Fruit fly (Drosophila melanogaster) whole organism, embryonic: Measurements from ENCODE around the gene CG6126.

ENCODE experiments used
- ATbp ChIP-seq: fragments of 200-800 bp; sonication (Bioruptor generic); optimal IDR thresholded peaks from 2 replicates; lab custom pipeline; 2017; ENCODE audit warnings: missing biosample characterization, mild to moderate bottlenecking, missing genetic modification characterization, missing genetic modification reagents
- C15 ChIP-seq: fragments of 200-800 bp; sonication (Bioruptor generic); IDR thresholded peaks from 3 replicates; pipeline ENCODE4 v1.3.6; 2022; ENCODE audit warnings: missing biosample characterization, missing genetic modification characterization
- CG10959 ChIP-seq: fragments of 200-800 bp; sonication (Bioruptor generic); IDR thresholded peaks from 2 replicates; pipeline ENCODE4 v1.3.6; 2022; ENCODE audit warnings: missing biosample characterization, missing genetic modification characterization
- CG10979 ChIP-seq: fragments of 200-800 bp; sonication (Bioruptor generic); optimal IDR thresholded peaks from 2 replicates; lab custom pipeline; 2018; ENCODE audit warnings: missing biosample characterization, mild to moderate bottlenecking, missing genetic modification characterization, moderate library complexity
- CG12236 ChIP-seq: fragments of 200-800 bp; sonication (Bioruptor generic); optimal IDR thresholded peaks from 2 replicates; lab custom pipeline; 2016; ENCODE audit warnings: missing biosample characterization, missing genetic modification characterization
- CG12659 ChIP-seq: fragments of 200-800 bp; sonication (Bioruptor generic); optimal IDR thresholded peaks from 3 replicates; lab custom pipeline; 2017; ENCODE audit warnings: mild to moderate bottlenecking, missing biosample characterization, missing genetic modification reagents, missing genetic modification characterization
- CG12942 ChIP-seq: fragments of 200-800 bp; sonication (Bioruptor generic); optimal IDR thresholded peaks from 3 replicates; lab custom pipeline; 2016; ENCODE audit warnings: missing biosample characterization, missing genetic modification characterization
- CG13287 ChIP-seq: fragments of 200-800 bp; sonication (Bioruptor generic); IDR thresholded peaks from 2 replicates; pipeline ENCODE4 v1.3.6; 2022; ENCODE audit warnings: missing biosample characterization, missing genetic modification characterization; ENCODE audit not compliant: partially characterized antibody
- CG14014 ChIP-seq: fragments of 200-800 bp; sonication (Bioruptor generic); IDR thresholded peaks from 2 replicates; pipeline ENCODE4 v1.3.6; 2022; ENCODE audit warnings: missing biosample characterization, missing genetic modification characterization
- CG15479 ChIP-seq: fragments of 200-800 bp; sonication (Bioruptor generic); optimal IDR thresholded peaks from 3 replicates; lab custom pipeline; 2019; ENCODE audit warnings: missing biosample characterization, mild to moderate bottlenecking, missing genetic modification characterization, moderate library complexity
- CG16813 ChIP-seq: fragments of 200-800 bp; sonication (Bioruptor generic); IDR thresholded peaks from 3 replicates; pipeline ENCODE4 v1.3.6; 2022; ENCODE audit warnings: missing biosample characterization, missing genetic modification characterization; ENCODE audit not compliant: partially characterized antibody
- CG17612 ChIP-seq: fragments of 200-800 bp; sonication (Bioruptor generic); IDR thresholded peaks from 2 replicates; pipeline ENCODE4 v1.3.6; 2022; ENCODE audit warnings: missing biosample characterization, missing genetic modification characterization
- CG18262 ChIP-seq: fragments of 200-800 bp; optimal IDR thresholded peaks from 3 replicates; lab custom pipeline; 2019; ENCODE audit warnings: missing biosample characterization, mild to moderate bottlenecking, missing genetic modification characterization, moderate library complexity
- CG18599 ChIP-seq: fragments of 200-800 bp; sonication (Bioruptor generic); optimal IDR thresholded peaks from 3 replicates; lab custom pipeline; 2017; ENCODE audit warnings: missing biosample characterization, missing genetic modification characterization, mild to moderate bottlenecking, moderate library complexity, missing genetic modification reagents
- CG30403 ChIP-seq: fragments of 200-800 bp; sonication (Bioruptor generic); optimal IDR thresholded peaks from 3 replicates; lab custom pipeline; 2016; ENCODE audit warnings: missing biosample characterization, missing genetic modification characterization
- CG32772 ChIP-seq: fragments of 200-800 bp; sonication (Bioruptor generic); IDR thresholded peaks from 2 replicates; pipeline ENCODE4 v1.3.6; 2022; ENCODE audit warnings: missing biosample characterization, missing genetic modification characterization
- CG4282 ChIP-seq: fragments of 200-800 bp; sonication (Bioruptor generic); optimal IDR thresholded peaks from 2 replicates; lab custom pipeline; 2016; ENCODE audit warnings: missing biosample characterization, missing genetic modification characterization
- CG5245 ChIP-seq: fragments of 200-800 bp; sonication (Bioruptor generic); optimal IDR thresholded peaks from 3 replicates; lab custom pipeline; 2016; ENCODE audit warnings: missing biosample characterization, missing genetic modification characterization
- CG5953 ChIP-seq: fragments of 200-800 bp; sonication (Bioruptor generic); IDR thresholded peaks from 2 replicates; pipeline ENCODE4 v1.3.6; 2022; ENCODE audit warnings: missing biosample characterization, missing genetic modification characterization
- CG7745 ChIP-seq: fragments of 200-800 bp; sonication (Bioruptor generic); optimal IDR thresholded peaks from 2 replicates; lab custom pipeline; 2018; ENCODE audit warnings: missing biosample characterization, mild to moderate bottlenecking, missing genetic modification characterization, moderate library complexity
- CG8924 ChIP-seq: fragments of 200-800 bp; optimal IDR thresholded peaks from 3 replicates; lab custom pipeline; 2019; ENCODE audit warnings: missing biosample characterization, mild to moderate bottlenecking, missing genetic modification characterization, moderate library complexity
- CG8944 ChIP-seq: fragments of 200-800 bp; sonication (Bioruptor generic); optimal IDR thresholded peaks from 3 replicates; lab custom pipeline; 2016; ENCODE audit warnings: missing biosample characterization, missing genetic modification characterization
- CkIIα-i1 ChIP-seq: fragments of 200-800 bp; sonication (Bioruptor generic); IDR thresholded peaks from 2 replicates; pipeline ENCODE4 v1.3.6; 2022; ENCODE audit warnings: missing biosample characterization, missing genetic modification characterization
- HLH4C ChIP-seq: fragments of 200-800 bp; sonication (Bioruptor generic); IDR thresholded peaks from 3 replicates; pipeline ENCODE4 v1.3.6; 2022; ENCODE audit warnings: missing biosample characterization, missing genetic modification characterization; ENCODE audit not compliant: partially characterized antibody
- Hr3 ChIP-seq: fragments of 200-800 bp; sonication (Bioruptor generic); optimal IDR thresholded peaks from 3 replicates; lab custom pipeline; 2016; ENCODE audit warnings: missing biosample characterization, missing genetic modification characterization
- Hr39 ChIP-seq: fragments of >200 bp; optimal IDR thresholded peaks from 2 replicates; lab custom pipeline; 2017
- Mad ChIP-seq: fragments of 200-800 bp; sonication (Bioruptor generic); optimal IDR thresholded peaks from 2 replicates; lab custom pipeline; 2016; ENCODE audit warnings: missing biosample characterization, missing genetic modification characterization
- Meics ChIP-seq: fragments of 200-800 bp; sonication (Bioruptor generic); optimal IDR thresholded peaks from 2 replicates; lab custom pipeline; 2017; ENCODE audit warnings: missing biosample characterization, mild to moderate bottlenecking, missing genetic modification characterization
- Nf-YC ChIP-seq: fragments of 200-800 bp; optimal IDR thresholded peaks from 3 replicates; lab custom pipeline; 2019; ENCODE audit warnings: missing biosample characterization, mild to moderate bottlenecking, missing genetic modification characterization, moderate library complexity
- Pdp1 ChIP-seq, 2 experiments: fragments of 200-800 bp; sonication (Bioruptor generic); optimal IDR thresholded peaks; 3 replicates each; lab custom pipeline; 2016; ENCODE audit warnings: missing biosample characterization in 2 of 2, missing genetic modification characterization in 2 of 2, mild to moderate bottlenecking in 1 of 2, moderate library complexity in 1 of 2
- Scr ChIP-seq: fragments of 200-800 bp; sonication (Bioruptor generic); IDR thresholded peaks from 2 replicates; pipeline ENCODE4 v1.3.6; 2022; ENCODE audit warnings: missing biosample characterization, missing genetic modification characterization; ENCODE audit not compliant: partially characterized antibody
- Trl ChIP-seq, 3 experiments: fragments of >200 bp in 2 of 3; fragments of 200-800 bp in 1 of 3; sonication (Bioruptor generic) in 1 of 3; optimal IDR thresholded peaks; 2 replicates in 1 of 3; 3 replicates in 2 of 3; lab custom pipeline; 2016 to 2017; ENCODE audit warnings: missing biosample characterization in 1 of 3, missing genetic modification characterization in 1 of 3
- Usf ChIP-seq: fragments of 200-800 bp; sonication (Bioruptor generic); optimal IDR thresholded peaks from 2 replicates; lab custom pipeline; 2017; ENCODE audit warnings: missing genotype, missing biosample characterization, missing genetic modification characterization
- cas ChIP-seq: fragments of 200-800 bp; sonication (Bioruptor generic); IDR thresholded peaks from 2 replicates; pipeline ENCODE4 v1.3.6; 2022; ENCODE audit warnings: missing biosample characterization, missing genetic modification characterization
- dati ChIP-seq: fragments of 200-800 bp; sonication (Bioruptor generic); IDR thresholded peaks from 2 replicates; pipeline ENCODE4 v1.3.6; 2022; ENCODE audit warnings: missing biosample characterization, missing genetic modification characterization
- dpn ChIP-seq, 2 experiments: fragments of 200-800 bp; sonication (Bioruptor generic); optimal IDR thresholded peaks; 3 replicates each; lab custom pipeline; 2016; ENCODE audit warnings: missing biosample characterization in 2 of 2, missing genetic modification characterization in 2 of 2
- ems ChIP-seq: fragments of 200-800 bp; sonication (Bioruptor generic); optimal IDR thresholded peaks from 3 replicates; lab custom pipeline; 2016; ENCODE audit warnings: missing biosample characterization, missing genetic modification characterization
- eve ChIP-seq, 2 experiments: fragments of >200 bp; optimal IDR thresholded peaks; 2 replicates each; lab custom pipeline; 2017; ENCODE audit warnings: missing biosample characterization in 2 of 2, missing genetic modification characterization in 2 of 2
- insv ChIP-seq, 2 experiments: fragments of 200-800 bp; sonication (Bioruptor generic); optimal IDR thresholded peaks; 3 replicates each; lab custom pipeline; 2016 to 2018; ENCODE audit warnings: missing biosample characterization in 2 of 2, missing genetic modification characterization in 2 of 2
- nerfin-1 ChIP-seq: fragments of 200-800 bp; sonication (Bioruptor generic); optimal IDR thresholded peaks from 3 replicates; lab custom pipeline; 2019; ENCODE audit warnings: missing biosample characterization, mild to moderate bottlenecking, missing genetic modification characterization, moderate library complexity
- onecut ChIP-seq: fragments of 200-800 bp; sonication (Bioruptor generic); IDR thresholded peaks from 2 replicates; pipeline ENCODE4 v1.3.6; 2022; ENCODE audit warnings: missing biosample characterization, missing genetic modification characterization
- pros ChIP-seq: fragments of 200-800 bp; sonication (Bioruptor generic); optimal IDR thresholded peaks from 3 replicates; lab custom pipeline; 2019; ENCODE audit warnings: missing biosample characterization, mild to moderate bottlenecking, missing genetic modification characterization, moderate library complexity
- seq ChIP-seq: fragments of 200-800 bp; sonication (Bioruptor generic); IDR thresholded peaks from 2 replicates; pipeline ENCODE4 v1.3.6; 2022; ENCODE audit warnings: missing biosample characterization, missing genetic modification characterization
- sim ChIP-seq: fragments of 200-800 bp; sonication (Bioruptor generic); IDR thresholded peaks from 2 replicates; pipeline ENCODE4 v1.3.6; 2022; ENCODE audit warnings: missing biosample characterization, missing genetic modification characterization
- sob ChIP-seq: fragments of 200-800 bp; sonication (Bioruptor generic); IDR thresholded peaks from 2 replicates; pipeline ENCODE4 v1.3.6; 2022; ENCODE audit warnings: missing biosample characterization, missing genetic modification characterization
- tap ChIP-seq: fragments of 200-800 bp; optimal IDR thresholded peaks from 3 replicates; lab custom pipeline; 2019; ENCODE audit warnings: missing biosample characterization, mild to moderate bottlenecking, missing genetic modification characterization, moderate library complexity
- tio ChIP-seq: fragments of 200-800 bp; sonication (Bioruptor generic); optimal IDR thresholded peaks from 2 replicates; lab custom pipeline; 2017; ENCODE audit warnings: missing biosample characterization, missing genetic modification characterization, inconsistent platforms
- tll ChIP-seq, 2 experiments: fragments of 200-800 bp in 1 of 2; fragments of >200 bp in 1 of 2; sonication (Bioruptor generic) in 1 of 2; optimal IDR thresholded peaks; 2 replicates each; lab custom pipeline; 2017 to 2019; ENCODE audit warnings: missing biosample characterization in 2 of 2, missing genetic modification characterization in 2 of 2, mild to moderate bottlenecking in 1 of 2, moderate library complexity in 1 of 2
- zen ChIP-seq: fragments of 200-800 bp; sonication (Bioruptor generic); optimal IDR thresholded peaks from 3 replicates; lab custom pipeline; 2018; ENCODE audit warnings: missing biosample characterization, mild to moderate bottlenecking, missing genetic modification characterization, moderate library complexity

CG6126 gene

DNA sequence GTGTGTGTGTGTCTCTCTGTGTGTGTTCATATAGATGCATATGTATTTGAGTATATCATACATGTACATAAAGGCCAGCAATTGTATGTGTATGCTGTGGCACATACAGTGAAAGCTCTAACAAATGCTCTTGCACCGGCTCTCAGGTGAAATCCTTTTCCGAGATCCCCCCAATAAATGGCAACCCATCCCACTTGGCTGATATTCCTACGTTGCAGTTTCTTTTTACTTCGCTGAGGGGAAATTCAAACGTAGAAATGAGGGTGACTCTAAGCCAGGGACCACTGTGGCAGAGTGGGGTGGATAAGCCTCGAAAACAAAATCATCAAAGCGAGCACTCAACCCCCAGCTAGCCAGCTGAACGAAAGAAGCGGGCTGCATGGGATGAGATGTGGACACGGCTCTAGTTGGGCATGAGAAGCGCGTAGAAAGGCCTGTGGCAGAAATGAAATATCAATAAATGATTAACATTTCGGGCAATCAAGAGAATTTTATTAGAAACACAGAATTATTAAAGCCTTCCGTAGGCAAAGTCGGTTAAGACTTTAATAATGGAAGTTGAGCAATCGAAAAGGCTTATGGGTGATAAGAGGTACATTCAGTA lies 19.5 kb upstream of the CG6126 start (continued):
- TF ChIP-seq CG5953 (peak; percentile 100), CG10979 (tag; lab: Kevin White, UChicago) (peak; percentile 98), zen (tag; lab: Kevin White, UChicago) (peak; percentile 98), CG12659 (GFP tag; lab: Kevin White, UChicago) (peak; percentile 99), nerfin-1 (tag; lab: Kevin White, UChicago) (peak; percentile 96), dati (GFP tag; lab: Robert Waterston, UW) (peak; percentile 99), CG7745 (tag; lab: Kevin White, UChicago) (peak; percentile 92), CG15479 (no peak), Pdp1 (GFP tag; optimal IDR thresholded peaks at IDR 0.05; lab: Kevin White, UChicago) (peak; percentile 99 to 100), cas (GFP tag; lab: Robert Waterston, UW) (peak; percentile 97), Usf (GFP tag; lab: Kevin White, UChicago) (peak; percentile 93), CG5245 (peak; percentile 100), CG10959 (GFP tag; lab: Robert Waterston, UW) (peak; percentile 99), Hr3 (GFP tag; lab: Kevin White, UChicago) (peak; percentile 98), CkIIα-i1 (GFP tag; lab: Robert Waterston, UW) (peak; percentile 98), C15 (GFP tag; lab: Robert Waterston, UW) (peak; percentile 99), CG12942 (GFP tag; lab: Kevin White, UChicago) (peak; percentile 99), tll (GFP tag; optimal IDR thresholded peaks at IDR 0.05; lab: Kevin White, UChicago) (no peak), CG18599 (GFP tag; lab: Kevin White, UChicago) (peak; percentile 100), Trl (optimal IDR thresholded peaks at IDR 0.05; lab: Kevin White, UChicago) (peak in 1 of 2 experiments; percentile 17), Trl (GFP tag; optimal IDR thresholded peaks at IDR 0.05; lab: Kevin White, UChicago) (peak; percentile 100), eve (GFP tag; optimal IDR thresholded peaks at IDR 0.05; lab: Kevin White, UChicago) (peak in 1 of 2 experiments; percentile 99), sob (peak; percentile 100), ems (GFP tag; lab: Kevin White, UChicago) (peak; percentile 100), HLH4C (GFP tag; lab: Robert Waterston, UW) (no peak; the same call in 1 of the 3 replicates), seq (peak; percentile 100), CG17612 (peak; percentile 98), sim (GFP tag; lab: Robert Waterston, UW) (peak; percentile 99), CG8924 (tag; lab: Kevin White, UChicago) (peak; percentile 99), CG16813 (no peak; the same call in 2 of the 3 replicates), Meics (GFP tag; lab: Kevin White, UChicago) (peak; percentile 98), tio (GFP tag; lab: Kevin White, UChicago) (peak; percentile 97), tap (tag; lab: Kevin White, UChicago) (peak; percentile 99), CG13287 (no peak), CG14014 (GFP tag; lab: Robert Waterston, UW) (peak; percentile 100), CG32772 (GFP tag; lab: Robert Waterston, UW) (peak; percentile 100), CG12236 (peak; percentile 99), dpn (GFP tag; optimal IDR thresholded peaks at IDR 0.05; lab: Kevin White, UChicago) (peak; percentile 99 to 100), ATbp (GFP tag; lab: Kevin White, UChicago) (peak; percentile 100), onecut (GFP tag; lab: Robert Waterston, UW) (peak; percentile 99), CG4282 (GFP tag; lab: Kevin White, UChicago) (peak; percentile 99), CG18262 (tag; lab: Kevin White, UChicago) (peak; percentile 96), Scr (GFP tag; lab: Robert Waterston, UW) (peak; percentile 19), CG8944 (GFP tag; lab: Kevin White, UChicago) (peak; percentile 100), insv (GFP tag; optimal IDR thresholded peaks at IDR 0.05; lab: Kevin White, UChicago) (peak; percentile 59 to 71), pros (GFP tag; lab: Kevin White, UChicago) (peak; percentile 87), Hr39 (lab: Kevin White, UChicago) (no peak), Mad (peak; percentile 99), Nf-YC (tag; lab: Kevin White, UChicago) (peak; percentile 76), CG30403 (peak; percentile 99)
